Fruit fly (Drosophila melanogaster) whole organism, embryonic: ENCODE data around the gene CG14280.

Source experiments
- BEAF-32 ChIP-seq: fragments of 200-800 bp; sonication (Bioruptor generic); optimal IDR thresholded peaks from 3 replicates; lab custom pipeline; 2017; ENCODE audit warnings: missing biosample characterization, missing genetic modification characterization, mild to moderate bottlenecking, moderate library complexity, missing genetic modification reagents
- Blimp-1 ChIP-seq: fragments of 200-800 bp; sonication (Bioruptor generic); optimal IDR thresholded peaks from 3 replicates; lab custom pipeline; 2018; ENCODE audit warnings: missing biosample characterization, missing genetic modification characterization, mild to moderate bottlenecking, moderate library complexity, missing genetic modification reagents
- CG12155 ChIP-seq: fragments of 200-800 bp; sonication (Bioruptor generic); optimal IDR thresholded peaks from 3 replicates; lab custom pipeline; 2016; ENCODE audit warnings: missing biosample characterization, missing genetic modification characterization
- CG12659 ChIP-seq: fragments of 200-800 bp; sonication (Bioruptor generic); optimal IDR thresholded peaks from 3 replicates; lab custom pipeline; 2017; ENCODE audit warnings: mild to moderate bottlenecking, missing biosample characterization, missing genetic modification reagents, missing genetic modification characterization
- CG15011 ChIP-seq: fragments of 200-800 bp; sonication (Bioruptor generic); optimal IDR thresholded peaks from 3 replicates; lab custom pipeline; 2018; ENCODE audit warnings: missing biosample characterization, mild to moderate bottlenecking, missing genetic modification characterization
- CG15269 ChIP-seq: fragments of 200-800 bp; sonication (Bioruptor generic); optimal IDR thresholded peaks from 2 replicates; lab custom pipeline; 2018; ENCODE audit warnings: missing biosample characterization, mild to moderate bottlenecking, missing genetic modification characterization, moderate library complexity
- CG1647 ChIP-seq: fragments of 200-800 bp; sonication (Bioruptor generic); optimal IDR thresholded peaks from 3 replicates; lab custom pipeline; 2016; ENCODE audit warnings: missing biosample characterization, missing genetic modification characterization
- CG17359 ChIP-seq: fragments of 200-800 bp; sonication (Bioruptor generic); optimal IDR thresholded peaks from 3 replicates; lab custom pipeline; 2018; ENCODE audit warnings: missing biosample characterization, mild to moderate bottlenecking, missing genetic modification characterization, moderate library complexity
- CG17568 ChIP-seq: fragments of 200-800 bp; sonication (Bioruptor generic); optimal IDR thresholded peaks from 2 replicates; lab custom pipeline; 2018; ENCODE audit warnings: missing biosample characterization, mild to moderate bottlenecking, missing genetic modification characterization, moderate library complexity
- CG17612 ChIP-seq: fragments of 200-800 bp; sonication (Bioruptor generic); IDR thresholded peaks from 2 replicates; pipeline ENCODE4 v1.3.6; 2022; ENCODE audit warnings: missing biosample characterization, missing genetic modification characterization
- CG2116 ChIP-seq: fragments of 200-800 bp; sonication (Bioruptor generic); optimal IDR thresholded peaks from 3 replicates; lab custom pipeline; 2018; ENCODE audit warnings: missing biosample characterization, mild to moderate bottlenecking, missing genetic modification characterization
- CG31365 ChIP-seq: fragments of 200-800 bp; sonication (Bioruptor generic); optimal IDR thresholded peaks from 2 replicates; lab custom pipeline; 2018; ENCODE audit warnings: missing biosample characterization, mild to moderate bottlenecking, missing genetic modification characterization
- CG6175 ChIP-seq: fragments of 200-800 bp; sonication (Bioruptor generic); IDR thresholded peaks from 3 replicates; pipeline ENCODE4 v1.3.6; 2022; ENCODE audit warnings: missing biosample characterization, missing genetic modification characterization
- CG6791 ChIP-seq: fragments of 200-800 bp; sonication (Bioruptor generic); IDR thresholded peaks from 3 replicates; pipeline ENCODE4 v1.3.6; 2022; ENCODE audit warnings: missing biosample characterization, missing genetic modification characterization; ENCODE audit not compliant: partially characterized antibody
- CG8290 ChIP-seq, 3 experiments: fragments of 200-800 bp; sonication (Bioruptor generic); optimal IDR thresholded peaks; 2 replicates each; lab custom pipeline; 2016 to 2019; ENCODE audit warnings: missing biosample characterization in 3 of 3, missing genetic modification characterization in 3 of 3, mild to moderate bottlenecking in 2 of 3, moderate library complexity in 1 of 3
- CG9727 ChIP-seq: fragments of 200-800 bp; sonication (Bioruptor generic); optimal IDR thresholded peaks from 3 replicates; lab custom pipeline; 2017; ENCODE audit warnings: missing biosample characterization, mild to moderate bottlenecking, missing genetic modification characterization
- Dbx ChIP-seq: fragments of 200-800 bp; sonication (Bioruptor generic); IDR thresholded peaks from 3 replicates; pipeline ENCODE4 v1.3.6; 2022; ENCODE audit warnings: missing biosample characterization, missing genetic modification characterization
- Fer1 ChIP-seq: fragments of 200-800 bp; sonication (Bioruptor generic); optimal IDR thresholded peaks from 2 replicates; lab custom pipeline; 2017; ENCODE audit warnings: missing biosample characterization, mild to moderate bottlenecking, missing genetic modification characterization
- Hmx ChIP-seq: fragments of 200-800 bp; sonication (Bioruptor generic); optimal IDR thresholded peaks from 2 replicates; lab custom pipeline; 2016; ENCODE audit warnings: missing biosample characterization, missing genetic modification characterization
- NC2β ChIP-seq: fragments of 200-800 bp; sonication (Bioruptor generic); optimal IDR thresholded peaks from 2 replicates; lab custom pipeline; 2016; ENCODE audit warnings: missing biosample characterization, missing genetic modification characterization
- NFAT ChIP-seq: fragments of 200-800 bp; sonication (Bioruptor generic); IDR thresholded peaks from 2 replicates; pipeline ENCODE4 v1.3.6; 2022; ENCODE audit warnings: missing biosample characterization, missing genetic modification characterization
- NK7.1 ChIP-seq: fragments of 200-800 bp; sonication (Bioruptor generic); optimal IDR thresholded peaks from 3 replicates; lab custom pipeline; 2016; ENCODE audit warnings: missing biosample characterization, missing genetic modification characterization
- Pdp1 ChIP-seq, 2 experiments: fragments of 200-800 bp; sonication (Bioruptor generic); optimal IDR thresholded peaks; 3 replicates each; lab custom pipeline; 2016; ENCODE audit warnings: missing biosample characterization in 2 of 2, missing genetic modification characterization in 2 of 2, mild to moderate bottlenecking in 1 of 2, moderate library complexity in 1 of 2
- Spps ChIP-seq: fragments of 200-800 bp; sonication (Bioruptor generic); optimal IDR thresholded peaks from 2 replicates; lab custom pipeline; 2018; ENCODE audit warnings: missing biosample characterization, mild to moderate bottlenecking, missing genetic modification characterization
- Taf1 ChIP-seq: fragments of 200-800 bp; sonication (Bioruptor generic); IDR thresholded peaks from 2 replicates; pipeline ENCODE4 v1.3.6; 2022; ENCODE audit warnings: missing biosample characterization, missing genetic modification characterization
- Xbp1 ChIP-seq: fragments of 200-800 bp; sonication (Bioruptor generic); optimal IDR thresholded peaks from 3 replicates; lab custom pipeline; 2016; ENCODE audit warnings: missing biosample characterization, mild to moderate bottlenecking, missing genetic modification characterization
- ab ChIP-seq: fragments of 200-800 bp; sonication (Bioruptor generic); optimal IDR thresholded peaks from 2 replicates; lab custom pipeline; 2016; ENCODE audit warnings: missing biosample characterization, missing genetic modification characterization
- abd-A ChIP-seq: fragments of 200-800 bp; sonication (Bioruptor generic); optimal IDR thresholded peaks from 3 replicates; lab custom pipeline; 2019; ENCODE audit warnings: missing biosample characterization, mild to moderate bottlenecking, missing genetic modification characterization, moderate library complexity
- chinmo ChIP-seq: fragments of 200-800 bp; sonication (Bioruptor generic); IDR thresholded peaks from 4 replicates; pipeline ENCODE4 v1.3.6; 2022; ENCODE audit warnings: missing biosample characterization, missing genetic modification characterization; ENCODE audit not compliant: partially characterized antibody
- exex ChIP-seq: fragments of 200-800 bp; sonication (Bioruptor generic); optimal IDR thresholded peaks from 4 replicates; lab custom pipeline; 2018; ENCODE audit warnings: missing biosample characterization, mild to moderate bottlenecking, missing genetic modification characterization, moderate library complexity
- gce ChIP-seq: fragments of 200-800 bp; sonication (Bioruptor generic); IDR thresholded peaks from 3 replicates; pipeline ENCODE4 v1.3.6; 2022; ENCODE audit warnings: missing biosample characterization, missing genetic modification characterization
- gt ChIP-seq: fragments of 200-800 bp; sonication (Bioruptor generic); IDR thresholded peaks from 2 replicates; pipeline ENCODE4 v1.3.6; 2022; ENCODE audit warnings: missing biosample characterization, missing genetic modification characterization
- hbn ChIP-seq: fragments of 200-800 bp; sonication (Bioruptor generic); IDR thresholded peaks from 2 replicates; pipeline ENCODE4 v1.3.6; 2022; ENCODE audit warnings: missing biosample characterization, missing genetic modification characterization; ENCODE audit not compliant: partially characterized antibody
- jing ChIP-seq: fragments of 200-800 bp; sonication (Bioruptor generic); optimal IDR thresholded peaks from 2 replicates; lab custom pipeline; 2018; ENCODE audit warnings: missing biosample characterization, mild to moderate bottlenecking, missing genetic modification characterization
- knrl ChIP-seq: fragments of 200-800 bp; sonication (Bioruptor generic); IDR thresholded peaks from 3 replicates; pipeline ENCODE4 v1.3.6; 2022; ENCODE audit warnings: missing biosample characterization, missing genetic modification characterization; ENCODE audit not compliant: partially characterized antibody
- mirr ChIP-seq: fragments of 200-800 bp; sonication (Bioruptor generic); optimal IDR thresholded peaks from 3 replicates; lab custom pipeline; 2018; ENCODE audit warnings: missing biosample characterization, mild to moderate bottlenecking, missing genetic modification characterization
- nerfin-2 ChIP-seq: fragments of 200-800 bp; sonication (Bioruptor generic); IDR thresholded peaks from 2 replicates; pipeline ENCODE4 v1.3.6; 2022; ENCODE audit warnings: missing biosample characterization, missing genetic modification characterization; ENCODE audit not compliant: partially characterized antibody
- p53 ChIP-seq: fragments of 200-800 bp; sonication (Bioruptor generic); optimal IDR thresholded peaks from 2 replicates; lab custom pipeline; 2016; ENCODE audit warnings: missing biosample characterization, missing genetic modification characterization
- pho ChIP-seq: fragments of 200-800 bp; sonication (Bioruptor generic); optimal IDR thresholded peaks from 2 replicates; lab custom pipeline; 2016; ENCODE audit warnings: missing biosample characterization, missing genetic modification characterization
- pnt ChIP-seq: fragments of 200-800 bp; sonication (Bioruptor generic); optimal IDR thresholded peaks from 3 replicates; lab custom pipeline; 2016; ENCODE audit warnings: missing biosample characterization, missing genetic modification characterization
- ranshi ChIP-seq: fragments of 200-800 bp; sonication (Bioruptor generic); IDR thresholded peaks from 2 replicates; pipeline ENCODE4 v1.3.6; 2022; ENCODE audit warnings: missing biosample characterization, missing genetic modification characterization
- repo ChIP-seq: fragments of 200-800 bp; sonication (Bioruptor generic); optimal IDR thresholded peaks from 2 replicates; lab custom pipeline; 2016; ENCODE audit warnings: missing biosample characterization, missing genetic modification characterization
- scrt ChIP-seq: fragments of 200-800 bp; sonication (Bioruptor generic); optimal IDR thresholded peaks from 2 replicates; lab custom pipeline; 2018; ENCODE audit warnings: missing biosample characterization, mild to moderate bottlenecking, missing genetic modification characterization, moderate library complexity
- so ChIP-seq: fragments of 200-800 bp; sonication (Bioruptor generic); IDR thresholded peaks from 3 replicates; pipeline ENCODE4 v1.3.6; 2022; ENCODE audit warnings: missing biosample characterization, missing genetic modification characterization
- ssp ChIP-seq: fragments of 200-800 bp; sonication (Bioruptor generic); IDR thresholded peaks from 2 replicates; pipeline ENCODE4 v1.3.6; 2022; ENCODE audit warnings: missing biosample characterization, missing genetic modification characterization
- tin ChIP-seq: fragments of 200-800 bp; sonication (Bioruptor generic); optimal IDR thresholded peaks from 3 replicates; lab custom pipeline; 2016; ENCODE audit warnings: missing biosample characterization, missing genetic modification characterization
- tna ChIP-seq: fragments of 200-800 bp; sonication (Bioruptor generic); IDR thresholded peaks from 2 replicates; pipeline ENCODE4 v1.3.6; 2022; ENCODE audit warnings: missing biosample characterization, missing genetic modification characterization; ENCODE audit not compliant: partially characterized antibody
- zfh1 ChIP-seq: fragments of 200-800 bp; sonication (Bioruptor generic); IDR thresholded peaks from 3 replicates; pipeline ENCODE4 v1.3.6; 2022; ENCODE audit warnings: missing biosample characterization, missing genetic modification characterization

The CG14280 gene

dm6 chr3R:19226137-19226873 is 30.3 kb upstream of the CG14280 start, which contains the start of gene vib (continued):
- TF ChIP-seq ranshi (GFP tag; lab: Robert Waterston, UW): peak; percentile 58; the same call in 1 of the 2 replicates
- peak; percentile 96 for TF ChIP-seq tna (GFP tag; lab: Robert Waterston, UW)
- TF ChIP-seq chinmo (GFP tag; lab: Robert Waterston, UW): peak; percentile 91
- peak; percentile 61; the same call in 1 of the 2 replicates for TF ChIP-seq NFAT
- peak; percentile 15 for TF ChIP-seq pho (GFP tag; lab: Kevin White, UChicago)
- TF ChIP-seq Xbp1 (GFP tag; lab: Kevin White, UChicago): peak; percentile 63
- TF ChIP-seq zfh1: peak; percentile 66; the same call in 2 of the 3 replicates
- peak; percentile 34 for TF ChIP-seq NC2β (GFP tag; lab: Kevin White, UChicago)
- TF ChIP-seq CG17612 (GFP tag; lab: Robert Waterston, UW): no peak
- TF ChIP-seq Pdp1 (GFP tag; optimal IDR thresholded peaks at IDR 0.05; lab: Kevin White, UChicago): peak; percentile 5 to 26
- 0 out of 3 replicates have a peak, but pooled peaks have one; percentile 14 for TF ChIP-seq so (GFP tag; lab: Robert Waterston, UW)
- TF ChIP-seq CG2116 (GFP tag; lab: Kevin White, UChicago): peak; percentile 76
- peak; percentile 27 for TF ChIP-seq CG8290 (GFP tag; optimal IDR thresholded peaks at IDR 0.05; lab: Kevin White, UChicago)
- TF ChIP-seq CG8290 (tag; optimal IDR thresholded peaks at IDR 0.05; lab: Kevin White, UChicago): no peak
- TF ChIP-seq BEAF-32: peak; percentile 86
- TF ChIP-seq p53 (GFP tag; lab: Kevin White, UChicago): no peak
- TF ChIP-seq CG1647 (GFP tag; lab: Kevin White, UChicago): peak; percentile 19
- TF ChIP-seq NK7.1 (GFP tag; lab: Kevin White, UChicago): no peak
- TF ChIP-seq Fer1 (GFP tag; lab: Kevin White, UChicago): peak; percentile 67
- TF ChIP-seq Spps (tag; lab: Kevin White, UChicago): peak; percentile 2
- peak; percentile 85 for TF ChIP-seq knrl (GFP tag; lab: Robert Waterston, UW)
- peak; percentile 93 for TF ChIP-seq nerfin-2 (GFP tag; lab: Robert Waterston, UW)
- peak; percentile 98 for TF ChIP-seq CG17568 (GFP tag; lab: Kevin White, UChicago)
- TF ChIP-seq CG6175 (GFP tag; lab: Robert Waterston, UW): no peak
- no peak for TF ChIP-seq exex (tag; lab: Kevin White, UChicago)
- TF ChIP-seq scrt (GFP tag; lab: Kevin White, UChicago): no peak
- TF ChIP-seq abd-A: no peak
- peak; percentile 32 for TF ChIP-seq CG12155
- no peak for TF ChIP-seq gt
- TF ChIP-seq ssp (GFP tag; lab: Robert Waterston, UW): peak; percentile 56
- no peak for TF ChIP-seq Hmx (GFP tag; lab: Kevin White, UChicago)
- no peak for TF ChIP-seq Taf1 (GFP tag; lab: Robert Waterston, UW)
- TF ChIP-seq pnt (GFP tag; lab: Kevin White, UChicago): no peak
- TF ChIP-seq Dbx (GFP tag; lab: Robert Waterston, UW): peak; percentile 65; the same call in 2 of the 3 replicates
- no peak for TF ChIP-seq CG17359 (tag; lab: Kevin White, UChicago)
- peak; percentile 61 for TF ChIP-seq mirr (GFP tag; lab: Kevin White, UChicago)
- TF ChIP-seq CG9727: peak; percentile 44
- TF ChIP-seq CG15011: no peak
- peak; percentile 73 for TF ChIP-seq CG12659
- TF ChIP-seq repo (GFP tag; lab: Kevin White, UChicago): no peak
- TF ChIP-seq CG6791: peak; percentile 98
- TF ChIP-seq jing (GFP tag; lab: Kevin White, UChicago): no peak
- TF ChIP-seq gce (GFP tag; lab: Robert Waterston, UW): peak; percentile 68; the same call in 1 of the 3 replicates
- no peak for TF ChIP-seq CG31365 (tag; lab: Kevin White, UChicago)
- TF ChIP-seq hbn (GFP tag; lab: Robert Waterston, UW): peak; percentile 85
- peak; percentile 45 for TF ChIP-seq tin (GFP tag; lab: Kevin White, UChicago)
- peak; percentile 62 for TF ChIP-seq CG15269 (tag; lab: Kevin White, UChicago)
- TF ChIP-seq ab (GFP tag; lab: Kevin White, UChicago): no peak
- no peak for TF ChIP-seq Blimp-1 (GFP tag; lab: Kevin White, UChicago)
